Worm (Caenorhabditis elegans) whole organism, young adult: ENCODE results near the gene let-653.

Source experiments
- D2030.7 ChIP-seq: fragments of 200-800 bp; sonication (Bioruptor generic); IDR thresholded peaks from 2 replicates; pipeline ENCODE4 v1.3.6; 2022; ENCODE audit warnings: missing genetic modification reagents, missing genetic modification characterization, missing compliant biosample characterization
- athp-1 ChIP-seq: sonication (generic microtip); optimal IDR thresholded peaks from 2 replicates; lab custom pipeline; 2017; ENCODE audit warnings: mild to moderate bottlenecking, missing genetic modification characterization, missing compliant biosample characterization
- attf-5 ChIP-seq: fragments of 200-800 bp; sonication (Bioruptor generic); optimal IDR thresholded peaks from 2 replicates; lab custom pipeline; 2018; ENCODE audit warnings: mild to moderate bottlenecking, missing genetic modification characterization, missing compliant biosample characterization
- ceh-100 ChIP-seq: fragments of 200-800 bp; sonication (Bioruptor generic); IDR thresholded peaks from 2 replicates; pipeline ENCODE4 v1.3.6; 2022; ENCODE audit warnings: missing genetic modification reagents, missing genetic modification characterization, missing compliant biosample characterization
- fkh-3 ChIP-seq: sonication (generic microtip); optimal IDR thresholded peaks from 2 replicates; lab custom pipeline; 2016; ENCODE audit warnings: mild to moderate bottlenecking, missing genetic modification characterization, missing compliant biosample characterization
- hmg-20 ChIP-seq: fragments of 200-800 bp; sonication (Bioruptor generic); IDR thresholded peaks from 2 replicates; pipeline ENCODE4 v1.3.6; 2022; ENCODE audit warnings: missing genetic modification reagents, missing genetic modification characterization, missing compliant biosample characterization
- lin-35 ChIP-seq, 3 experiments: fragments of 150-350 bp in 2 of 3; sonication (generic microtip) in 1 of 3; optimal IDR thresholded peaks; 2 replicates each; lab custom pipeline; 2014 to 2018; ENCODE audit warnings: missing biosample characterization in 3 of 3, missing genetic modification characterization in 3 of 3, missing genetic modification reagents in 3 of 3
- lir-1 ChIP-seq: fragments of 200-800 bp; sonication (Bioruptor generic); conservative IDR thresholded peaks from 2 replicates; pipeline ENCODE4 v1.3.6; 2022; ENCODE audit warnings: missing genetic modification reagents, missing genetic modification characterization, missing compliant biosample characterization
- mcd-1 ChIP-seq: fragments of 200-800 bp; sonication (Bioruptor generic); IDR thresholded peaks from 2 replicates; pipeline ENCODE4 v1.3.6; 2022; ENCODE audit warnings: missing genetic modification reagents, missing genetic modification characterization, missing compliant biosample characterization
- mel-28 ChIP-seq: sonication (generic microtip); optimal IDR thresholded peaks from 2 replicates; lab custom pipeline; 2016; ENCODE audit warnings: borderline replicate concordance, mild to moderate bottlenecking, missing genetic modification characterization, missing compliant biosample characterization
- mes-4 ChIP-seq: sonication (generic microtip); optimal IDR thresholded peaks from 2 replicates; lab custom pipeline; 2016; ENCODE audit warnings: missing genotype, missing genetic modification characterization, missing compliant biosample characterization
- snpc-4 ChIP-seq, 5 experiments: fragments of 150-350 bp in 1 of 5; sonication (generic microtip) in 4 of 5; optimal IDR thresholded peaks; 2 replicates each; lab custom pipeline; 2014 to 2018; ENCODE audit warnings: missing genetic modification characterization in 5 of 5, missing biosample characterization in 3 of 5, antibody characterized with exemption in 2 of 5, mild to moderate bottlenecking in 2 of 5, missing compliant biosample characterization in 2 of 5, missing genotype in 2 of 5, moderate library complexity in 2 of 5, missing genetic modification reagents in 1 of 5
- unc-62 ChIP-seq: fragments of 150-350 bp; optimal IDR thresholded peaks from 2 replicates; lab custom pipeline; 2014; ENCODE audit warnings: missing biosample characterization, missing genetic modification reagents, missing genetic modification characterization

ce11 chrIV:11902832-11903231 is 17.4 kb downstream of the let-653 start:
- TF ChIP-seq fkh-3 (tag; lab: Kevin White, UChicago) (no peak), hmg-20 (no peak), snpc-4 (GFP tag; optimal IDR thresholded peaks at IDR 0.05; lab: Kevin White, UChicago) (no peak), snpc-4 (tag; optimal IDR thresholded peaks at IDR 0.05; lab: Kevin White, UChicago) (no peak), unc-62 (no peak), mes-4 (tag; lab: Kevin White, UChicago) (no peak), lin-35 (GFP tag; optimal IDR thresholded peaks at IDR 0.05; lab: Kevin White, UChicago) (no peak), D2030.7 (GFP tag; lab: Robert Waterston, UW) (no peak), athp-1 (no peak), ceh-100 (GFP tag; lab: Robert Waterston, UW) (no peak), mel-28 (tag; lab: Kevin White, UChicago) (no peak), mcd-1 (GFP tag; lab: Robert Waterston, UW) (no peak), lir-1 (GFP tag; lab: Robert Waterston, UW) (no peak), attf-5 (GFP tag; lab: Kevin White, UChicago) (no peak)
